Worm (Caenorhabditis elegans): ENCODE data around the gene stg-1.

Gene stg-1

DNA sequence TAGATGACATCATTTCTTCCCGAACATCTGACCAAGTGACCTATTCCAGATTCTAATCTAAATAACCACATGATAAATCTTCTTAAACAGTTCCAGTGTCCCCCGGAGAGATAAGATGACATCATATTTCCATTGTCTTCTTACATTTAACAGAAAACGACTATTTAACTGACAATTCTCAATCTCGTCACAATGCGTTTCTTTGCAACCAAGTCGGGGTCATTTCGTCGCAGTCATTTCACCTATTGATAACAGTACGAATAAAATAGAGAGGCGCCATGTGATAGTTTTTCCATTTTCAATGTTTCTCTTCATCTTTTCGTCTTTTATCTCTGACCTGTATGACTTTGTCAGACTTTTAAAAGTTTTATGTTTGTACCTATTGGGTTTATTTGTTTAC lies 31.4 kb downstream of the stg-1 start (continued):
- TF ChIP-seq pax-3 (tag; optimal IDR thresholded peaks at IDR 0.05) (no peak), mdl-1 (tag; optimal IDR thresholded peaks at IDR 0.05) (no peak), lir-3 (tag; optimal IDR thresholded peaks at IDR 0.05; ENCODE audit: poor library complexity) (no peak), blmp-1 (tag; optimal IDR thresholded peaks at IDR 0.05) (peak; percentile 84), lin-39 (tag; optimal IDR thresholded peaks at IDR 0.05) (no peak)

DNA sequence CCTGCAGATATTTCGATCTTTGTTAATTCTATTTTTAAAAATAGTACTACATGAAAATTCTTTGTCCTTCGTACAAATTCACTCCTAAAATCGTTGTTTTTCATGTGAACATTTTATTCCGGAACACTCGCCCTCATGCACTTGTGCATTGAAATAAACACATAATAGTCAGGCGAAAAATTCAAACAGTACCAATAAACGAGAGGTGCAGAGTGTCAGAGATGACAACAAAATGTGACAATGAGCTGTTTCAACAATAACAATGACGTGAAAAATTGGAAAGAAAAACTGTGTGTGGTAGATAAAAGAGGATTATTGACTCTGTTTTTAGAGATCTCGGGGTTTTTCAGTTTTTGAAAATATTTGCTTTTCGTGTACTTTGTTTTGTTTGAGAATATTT lies 32.3 kb downstream of the stg-1 start, which contains the start of gene F52H3.6:
TSS of gene F52H3.6 (minus strand) at position 228 of the 400 bp plus-strand sequence.
- TF ChIP-seq nhr-237 (tag; optimal IDR thresholded peaks at IDR 0.05) (no peak), fkh-8 (tag; optimal IDR thresholded peaks at IDR 0.05) (no peak), efl-1 (optimal IDR thresholded peaks at IDR 0.05) (no peak), efl-1 (GFP tag; optimal IDR thresholded peaks at IDR 0.05 in 1 of 2) (peak in 1 of 2 experiments; percentile 21), unc-62 (GFP tag; optimal IDR thresholded peaks at IDR 0.05) (no peak), lin-35 (GFP tag; optimal IDR thresholded peaks at IDR 0.05) (peak in 1 of 2 experiments; percentile 10), mab-9 (GFP tag; IDR thresholded peaks at IDR 0.05) (no peak), elt-2 (tag; optimal IDR thresholded peaks at IDR 0.05) (peak; percentile 16)

DNA sequence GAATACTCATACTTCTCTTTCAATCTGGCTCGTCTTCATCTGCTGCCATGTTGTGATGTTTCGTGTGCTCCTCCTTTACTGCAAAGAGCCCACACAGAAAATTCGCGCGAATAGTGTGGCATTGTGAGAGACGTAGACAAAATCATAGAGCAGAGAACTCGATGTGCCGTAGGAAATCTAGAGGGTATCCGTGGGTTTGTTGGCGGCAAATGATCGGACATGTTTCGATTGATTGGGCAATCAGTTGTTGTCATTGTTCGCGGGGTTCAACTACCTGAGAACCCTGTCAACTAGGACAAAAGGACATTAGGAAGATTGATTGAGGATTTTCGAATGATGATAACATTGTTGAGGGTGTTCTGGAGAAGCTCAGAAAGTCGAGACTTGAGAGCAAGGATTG lies 35.4 kb downstream of the stg-1 start:
- TF ChIP-seq nhr-237 (tag; optimal IDR thresholded peaks at IDR 0.05), result no peak
- TF ChIP-seq dsc-1 (tag; optimal IDR thresholded peaks at IDR 0.05), result peak; percentile 24
- TF ChIP-seq efl-3 (GFP tag; optimal IDR thresholded peaks at IDR 0.05), result no peak
- TF ChIP-seq lsy-2 (tag; optimal IDR thresholded peaks at IDR 0.05), result peak in 1 of 2 experiments; percentile 6
- TF ChIP-seq pag-3 (tag; optimal IDR thresholded peaks at IDR 0.05; ENCODE audit: borderline replicate concordance, insufficient read depth), result peak; percentile 52
- TF ChIP-seq rnt-1 (tag; optimal IDR thresholded peaks at IDR 0.05), result peak; percentile 27
- TF ChIP-seq lin-14 (GFP tag; optimal IDR thresholded peaks at IDR 0.05), result peak; percentile 65
- peak; percentile 4 for TF ChIP-seq nhr-71 (tag; optimal IDR thresholded peaks at IDR 0.05)

DNA sequence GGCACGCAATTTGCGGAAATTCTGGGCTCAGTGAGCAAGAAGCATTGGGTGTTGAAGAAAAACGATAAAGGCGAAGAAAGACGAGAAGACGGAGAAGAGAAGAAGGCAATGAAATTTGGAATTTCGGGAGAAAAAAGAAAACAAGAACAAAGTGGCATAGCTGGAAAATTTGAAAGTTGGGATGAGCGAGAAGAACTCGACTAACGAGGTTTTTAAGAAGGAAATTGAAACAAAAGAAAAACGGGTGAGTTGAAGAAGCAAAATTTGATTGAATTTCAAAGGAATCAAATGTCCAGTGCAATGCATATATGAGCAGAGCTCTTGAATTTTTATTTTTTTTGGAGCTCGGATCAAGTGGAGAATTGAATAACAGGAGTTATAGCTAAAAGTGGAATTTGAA lies 38.7 kb downstream of the stg-1 start:
- TF ChIP-seq lin-14 (GFP tag; optimal IDR thresholded peaks at IDR 0.05), result peak; percentile 31
- TF ChIP-seq nhr-47 (tag; optimal IDR thresholded peaks at IDR 0.05), result no peak
- no peak for TF ChIP-seq C34B4.2 (tag; optimal IDR thresholded peaks at IDR 0.05)
- TF ChIP-seq vab-15 (tag; optimal IDR thresholded peaks at IDR 0.05), result no peak
- no peak for TF ChIP-seq jun-1 (tag; optimal IDR thresholded peaks at IDR 0.05)
- TF ChIP-seq fkh-10 (GFP tag; optimal IDR thresholded peaks at IDR 0.05), result peak; percentile 82

ce11 chrII:10019669-10020068 lies 40.8 kb downstream of the stg-1 start:
- TF ChIP-seq unc-30 (tag; optimal IDR thresholded peaks at IDR 0.05) (no peak), skn-1 (tag; optimal IDR thresholded peaks at IDR 0.05) (peak; percentile 29), aly-2 (tag; optimal IDR thresholded peaks at IDR 0.05) (no peak), hlh-17 (GFP tag; optimal IDR thresholded peaks at IDR 0.05; ENCODE audit: borderline replicate concordance) (no peak), fkh-10 (GFP tag; optimal IDR thresholded peaks at IDR 0.05) (no peak), C34B4.2 (tag; optimal IDR thresholded peaks at IDR 0.05) (no peak), Y116A8C.19 (tag; optimal IDR thresholded peaks at IDR 0.05; ENCODE audit: borderline replicate concordance) (no peak), mdl-1 (tag; optimal IDR thresholded peaks at IDR 0.05) (peak in 1 of 2 experiments; percentile 60), fkh-4 (tag; optimal IDR thresholded peaks at IDR 0.05; ENCODE audit: borderline replicate concordance) (no peak), dsc-1 (tag; optimal IDR thresholded peaks at IDR 0.05) (no peak), zag-1 (tag; optimal IDR thresholded peaks at IDR 0.05) (no peak), pag-3 (tag; optimal IDR thresholded peaks at IDR 0.05; ENCODE audit: borderline replicate concordance, insufficient read depth) (no peak), ama-1 (optimal IDR thresholded peaks at IDR 0.05) (peak; percentile 0), lir-3 (tag; optimal IDR thresholded peaks at IDR 0.05; ENCODE audit: poor library complexity) (no peak), alr-1 (tag; optimal IDR thresholded peaks at IDR 0.05; ENCODE audit: borderline replicate concordance) (no peak), nhr-84 (tag; optimal IDR thresholded peaks at IDR 0.05) (no peak), nhr-12 (tag; optimal IDR thresholded peaks at IDR 0.05) (no peak), ceh-8 (GFP tag; optimal IDR thresholded peaks at IDR 0.05) (no peak), pqm-1 (tag; optimal IDR thresholded peaks at IDR 0.05) (no peak), snpc-4 (tag; optimal IDR thresholded peaks at IDR 0.05) (no peak), swsn-7 (tag; optimal IDR thresholded peaks at IDR 0.05) (no peak), ztf-11 (tag; optimal IDR thresholded peaks at IDR 0.05) (no peak), unc-62 (GFP tag; optimal IDR thresholded peaks at IDR 0.05) (no peak), lin-14 (GFP tag; optimal IDR thresholded peaks at IDR 0.05) (peak; percentile 41), nhr-76 (tag; optimal IDR thresholded peaks at IDR 0.05) (no peak), nhr-28 (tag; optimal IDR thresholded peaks at IDR 0.05) (no peak), nhr-71 (tag; optimal IDR thresholded peaks at IDR 0.05) (peak; percentile 49), elt-2 (tag; optimal IDR thresholded peaks at IDR 0.05) (no peak), nhr-85 (tag) (peak; percentile 77)

All from whole organism, L1 larva.